Worm (Caenorhabditis elegans): ENCODE data around the gene Y73B6BL.47.

The Y73B6BL.47 gene

ce11 chrIV:6323654-6324224, 38.0 kb upstream of the Y73B6BL.47 start, which contains the start of gene sqd-1 (continued):
- TF ChIP-seq dve-1 (tag; optimal IDR thresholded peaks at IDR 0.05) = peak; percentile 66
- TF ChIP-seq che-1 (tag; optimal IDR thresholded peaks at IDR 0.05) = peak; percentile 52
- peak; percentile 71 for TF ChIP-seq ceh-34 (tag; optimal IDR thresholded peaks at IDR 0.05)
- TF ChIP-seq mec-3 (tag; optimal IDR thresholded peaks at IDR 0.05; ENCODE audit: borderline replicate concordance) = no peak
- TF ChIP-seq nhr-232 (tag; optimal IDR thresholded peaks at IDR 0.05) = no peak
- no peak for TF ChIP-seq ahr-1 (tag; optimal IDR thresholded peaks at IDR 0.05)
- TF ChIP-seq ztf-16 (tag; optimal IDR thresholded peaks at IDR 0.05) = peak; percentile 31
- no peak for TF ChIP-seq eyg-1 (tag; optimal IDR thresholded peaks at IDR 0.05)
- TF ChIP-seq ceh-2 (tag; optimal IDR thresholded peaks at IDR 0.05) = peak; percentile 55
- no peak for TF ChIP-seq ttx-3 (tag; optimal IDR thresholded peaks at IDR 0.05)
- no peak for TF ChIP-seq tbx-7 (tag; optimal IDR thresholded peaks at IDR 0.05)
- peak; percentile 60 for TF ChIP-seq hlh-30 (tag; optimal IDR thresholded peaks at IDR 0.05; ENCODE audit: insufficient read depth)
- TF ChIP-seq Y22D7AL.16 (tag; optimal IDR thresholded peaks at IDR 0.05) = no peak
- TF ChIP-seq unc-3 (GFP tag; conservative IDR thresholded peaks at IDR 0.05) = no peak
- no peak for TF ChIP-seq unc-3 (tag; optimal IDR thresholded peaks at IDR 0.05)
- TF ChIP-seq pha-4 (tag; optimal IDR thresholded peaks at IDR 0.05) = no peak
- peak; percentile 0 for TF ChIP-seq sdc-2 (tag; optimal IDR thresholded peaks at IDR 0.05)
- peak; percentile 33 for TF ChIP-seq hlh-6 (tag; optimal IDR thresholded peaks at IDR 0.05)
- TF ChIP-seq unc-42 (tag; optimal IDR thresholded peaks at IDR 0.05) = peak; percentile 81
- peak; percentile 81 for TF ChIP-seq rnt-1 (tag; optimal IDR thresholded peaks at IDR 0.05)
- TF ChIP-seq F13H6.1 (tag; optimal IDR thresholded peaks at IDR 0.05) = peak; percentile 44
- TF ChIP-seq lin-11 (tag; optimal IDR thresholded peaks at IDR 0.05) = no peak
- TF ChIP-seq ceh-9 (tag; optimal IDR thresholded peaks at IDR 0.05) = no peak
- TF ChIP-seq T23F11.4 (GFP tag; optimal IDR thresholded peaks at IDR 0.05) = no peak
- TF ChIP-seq madf-2 (tag; optimal IDR thresholded peaks at IDR 0.05) = peak; percentile 80
- no peak for TF ChIP-seq hlh-13 (GFP tag; optimal IDR thresholded peaks at IDR 0.05)
- TF ChIP-seq sox-4 (tag; optimal IDR thresholded peaks at IDR 0.05) = peak; percentile 39
- no peak for TF ChIP-seq K02D7.2 (tag; optimal IDR thresholded peaks at IDR 0.05)
- TF ChIP-seq gmeb-2 (tag; optimal IDR thresholded peaks at IDR 0.05) = peak; percentile 44
- TF ChIP-seq pha-2 (tag; optimal IDR thresholded peaks at IDR 0.05) = no peak
- TF ChIP-seq pqm-1 (tag; optimal IDR thresholded peaks at IDR 0.05) = no peak

DNA sequence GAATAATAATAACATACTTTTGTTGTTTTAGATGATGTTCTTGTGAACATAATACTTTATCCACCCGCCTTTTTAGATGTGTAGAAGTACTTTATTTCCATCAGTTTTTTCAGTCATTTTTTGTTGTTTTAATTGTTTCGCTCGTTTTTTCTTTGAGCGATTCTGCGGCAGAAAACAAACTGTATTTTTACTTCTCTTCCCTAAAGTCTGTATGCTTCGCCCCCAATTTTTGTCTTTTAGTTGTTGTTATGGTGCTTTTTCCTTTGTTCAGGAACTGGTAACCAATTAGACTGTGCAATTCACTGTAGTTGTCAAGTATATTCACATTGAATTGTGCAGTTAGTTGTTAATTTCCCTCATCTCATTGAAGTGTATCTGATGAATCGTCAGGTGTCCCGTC, 36.0 kb upstream of the Y73B6BL.47 start:
- TF ChIP-seq K09A11.1 (tag; optimal IDR thresholded peaks at IDR 0.05; ENCODE audit: insufficient read depth) (no peak), ets-4 (tag; optimal IDR thresholded peaks at IDR 0.05) (no peak), odd-2 (tag; optimal IDR thresholded peaks at IDR 0.05) (no peak), ahr-1 (tag; optimal IDR thresholded peaks at IDR 0.05) (no peak), ceh-9 (tag; optimal IDR thresholded peaks at IDR 0.05) (no peak), unc-86 (tag; optimal IDR thresholded peaks at IDR 0.05) (no peak), sox-4 (tag; optimal IDR thresholded peaks at IDR 0.05) (no peak), dmd-4 (tag; optimal IDR thresholded peaks at IDR 0.05; ENCODE audit: borderline replicate concordance) (no peak)

DNA sequence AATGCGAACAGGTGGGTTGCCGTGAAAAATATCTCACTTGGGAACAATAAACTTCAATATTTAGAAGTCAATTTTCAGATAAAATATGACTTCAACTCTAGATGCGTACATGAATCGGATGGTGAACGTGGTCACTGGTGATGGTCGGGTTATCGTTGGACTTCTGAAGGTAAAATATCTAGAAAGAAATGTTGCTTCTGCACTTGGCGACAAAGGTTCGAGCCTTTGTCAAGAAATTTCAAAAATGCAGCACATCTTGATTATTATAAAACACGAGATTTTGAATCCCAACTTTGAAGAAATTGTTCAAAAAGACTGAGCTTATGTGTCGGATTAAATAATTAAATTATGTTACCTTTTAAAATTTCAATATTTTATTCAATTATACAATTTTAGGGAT, 35.3 kb upstream of the Y73B6BL.47 start, which contains the start of gene lsm-8:
TSS of gene lsm-8 (plus strand) at position 79 of the 400 bp plus-strand sequence.
- TF ChIP-seq lim-6 (tag; optimal IDR thresholded peaks at IDR 0.05) (no peak), ets-4 (tag; optimal IDR thresholded peaks at IDR 0.05) (no peak), ceh-9 (tag; optimal IDR thresholded peaks at IDR 0.05) (no peak), npax-4 (tag; optimal IDR thresholded peaks at IDR 0.05) (no peak), ceh-2 (tag; optimal IDR thresholded peaks at IDR 0.05) (no peak)

All from whole organism, late embryonic.